Fruit fly (Drosophila melanogaster): ENCODE measurements around the gene CG33189.
A peak's percentile ranks its signal among the peaks of the same experiment; 100 is the strongest.

CG33189 gene

DNA sequence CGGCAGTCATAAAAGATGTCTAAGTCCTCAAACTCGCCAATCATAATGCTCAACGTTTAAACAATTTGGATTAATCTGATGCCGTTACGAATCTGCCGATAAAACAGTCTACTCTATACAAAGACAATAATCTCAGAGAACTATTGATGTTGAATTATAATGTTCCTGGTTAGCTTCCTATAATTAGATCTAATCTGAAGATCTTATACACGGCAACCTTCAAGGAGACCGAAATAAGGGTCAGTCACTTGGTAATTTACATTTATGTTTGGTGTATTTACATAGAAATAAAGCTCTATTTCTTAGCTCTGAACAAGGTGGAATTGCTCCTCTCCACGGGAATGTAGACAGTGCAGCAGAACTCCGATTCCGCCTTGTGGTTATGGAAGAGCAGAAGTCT is at the start of gene CG33189:
Gene CG33189 (minus strand): TSS at position 101 of the 400 bp plus-strand sequence.
- no peak for TF ChIP-seq CTCF (optimal IDR thresholded peaks at IDR 0.05)
- no peak for TF ChIP-seq CG8478 (optimal IDR thresholded peaks at IDR 0.05)

dm6 chr3R:8823761-8824499 is 43.3 kb upstream of the CG33189 start, which contains the start of the genes IscU and CG8379:
Gene IscU (minus strand): TSS chr3R:8824177.
Gene CG8379 (plus strand): TSS chr3R:8824411.
- no peak for TF ChIP-seq CTCF (optimal IDR thresholded peaks at IDR 0.05)
- TF ChIP-seq CG8478 (optimal IDR thresholded peaks at IDR 0.05), result no peak

- TF ChIP-seq CG8478 (optimal IDR thresholded peaks at IDR 0.05) (no peak), CTCF (optimal IDR thresholded peaks at IDR 0.05) (no peak)
These were observed 42.3 kb upstream of the CG33189 start for dm6 chr3R:8822919-8823318.

- TF ChIP-seq CTCF (optimal IDR thresholded peaks at IDR 0.05), result no peak
- no peak for TF ChIP-seq CG8478 (optimal IDR thresholded peaks at IDR 0.05)
These were observed 41.0 kb upstream of the CG33189 start, which contains the start of gene CG8369 for dm6 chr3R:8821623-8822022. Gene CG8369 (plus strand): TSS chr3R:8822008.

DNA sequence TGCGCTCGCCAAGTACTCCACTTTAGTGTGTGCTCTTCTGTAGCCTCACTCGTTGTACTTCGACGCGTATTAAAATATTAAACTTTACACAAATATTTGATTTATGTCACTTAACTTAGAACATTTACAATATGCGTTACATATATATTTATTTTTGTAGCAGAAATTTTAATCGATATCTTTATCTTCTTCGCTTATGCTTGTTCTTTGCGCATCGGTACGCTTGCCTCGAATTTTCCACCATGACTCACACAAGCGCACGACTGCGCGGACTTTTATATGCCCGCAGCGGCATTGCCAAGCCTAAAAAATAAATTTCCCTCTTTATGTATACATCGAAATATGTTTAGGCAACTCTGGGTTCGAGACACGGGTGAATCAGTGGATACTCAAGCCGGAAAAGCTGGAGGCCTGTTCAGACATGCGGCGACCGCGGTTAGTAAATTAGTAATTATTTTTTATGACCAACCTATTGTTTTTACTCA is 39.9 kb upstream of the CG33189 start, which contains the start of gene aqz:
Gene aqz (minus strand): TSS at position 255 of the 485 bp plus-strand sequence.
- TF ChIP-seq CG8478 (optimal IDR thresholded peaks at IDR 0.05) (no peak), CTCF (optimal IDR thresholded peaks at IDR 0.05) (peak; percentile 51 to 64)

DNA sequence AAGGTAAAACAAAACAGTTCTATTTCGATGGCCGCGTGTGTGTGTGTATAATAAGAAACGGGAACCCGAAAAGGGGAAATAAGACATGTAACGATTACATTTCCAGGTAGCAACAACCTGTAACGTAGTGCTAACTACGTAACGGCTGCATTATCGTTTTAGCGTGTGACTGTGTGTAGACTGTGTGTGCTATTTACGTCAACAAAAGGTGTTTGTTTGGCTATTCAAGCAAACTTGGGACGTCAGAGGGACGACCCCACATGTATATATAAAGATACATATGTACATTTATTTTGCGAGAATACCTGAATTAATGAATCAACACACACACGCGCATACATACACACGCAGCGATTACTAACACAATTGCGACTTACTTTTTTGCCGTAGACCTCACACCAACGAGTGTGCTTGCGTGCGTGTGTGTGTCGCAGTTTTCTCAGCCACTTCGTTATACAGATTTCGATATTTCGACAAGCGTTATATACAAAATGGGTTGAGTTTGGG is 39.0 kb upstream of the CG33189 start:
- TF ChIP-seq CG8478 (optimal IDR thresholded peaks at IDR 0.05) (no peak), CTCF (optimal IDR thresholded peaks at IDR 0.05) (no peak)

- TF ChIP-seq CG8478 (optimal IDR thresholded peaks at IDR 0.05) (no peak), CTCF (optimal IDR thresholded peaks at IDR 0.05) (no peak)
These were observed 37.6 kb upstream of the CG33189 start for dm6 chr3R:8818239-8818638.

DNA sequence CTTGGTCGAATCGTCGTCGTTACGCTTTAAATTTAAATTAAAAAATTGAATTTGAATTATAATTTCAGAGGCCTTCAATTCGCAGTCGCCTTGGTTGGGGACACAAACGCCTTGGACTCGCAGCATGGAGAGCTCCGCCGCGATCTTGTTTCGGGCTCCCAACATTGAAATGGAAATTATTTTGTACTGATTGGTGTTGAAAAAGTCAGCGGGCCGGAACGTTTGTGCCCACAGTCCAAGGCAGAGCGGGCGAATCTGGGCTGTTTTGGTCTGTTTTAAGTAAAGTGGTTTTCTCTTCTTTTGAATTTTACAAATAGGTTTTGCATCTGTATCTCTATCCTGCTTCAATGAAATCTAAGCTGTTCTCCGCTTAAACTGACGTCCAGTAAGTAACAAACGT is 34.5 kb upstream of the CG33189 start:
- no peak for TF ChIP-seq CG8478 (optimal IDR thresholded peaks at IDR 0.05)
- no peak for TF ChIP-seq CTCF (optimal IDR thresholded peaks at IDR 0.05)

- TF ChIP-seq CG8478 (optimal IDR thresholded peaks at IDR 0.05), result no peak
- no peak for TF ChIP-seq CTCF (optimal IDR thresholded peaks at IDR 0.05)
These were observed 33.5 kb upstream of the CG33189 start for dm6 chr3R:8814029-8814647.

- no peak for TF ChIP-seq CG8478 (optimal IDR thresholded peaks at IDR 0.05)
- no peak for TF ChIP-seq CTCF (optimal IDR thresholded peaks at IDR 0.05)
These were observed 32.6 kb upstream of the CG33189 start, which contains the start of gene CG9837 for dm6 chr3R:8813164-8813629. Gene CG9837 (minus strand): TSS chr3R:8813579.

dm6 chr3R:8812342-8812966 is 31.9 kb upstream of the CG33189 start:
- TF ChIP-seq CTCF (optimal IDR thresholded peaks at IDR 0.05) (no peak), CG8478 (optimal IDR thresholded peaks at IDR 0.05) (no peak)

- no peak for TF ChIP-seq CG8478 (optimal IDR thresholded peaks at IDR 0.05)
- no peak for TF ChIP-seq CTCF (optimal IDR thresholded peaks at IDR 0.05)
These were observed 30.8 kb upstream of the CG33189 start for dm6 chr3R:8811323-8811936.

- no peak for TF ChIP-seq CTCF (optimal IDR thresholded peaks at IDR 0.05)
- no peak for TF ChIP-seq CG8478 (optimal IDR thresholded peaks at IDR 0.05)
These were observed 30.0 kb upstream of the CG33189 start for dm6 chr3R:8810397-8811184.

DNA sequence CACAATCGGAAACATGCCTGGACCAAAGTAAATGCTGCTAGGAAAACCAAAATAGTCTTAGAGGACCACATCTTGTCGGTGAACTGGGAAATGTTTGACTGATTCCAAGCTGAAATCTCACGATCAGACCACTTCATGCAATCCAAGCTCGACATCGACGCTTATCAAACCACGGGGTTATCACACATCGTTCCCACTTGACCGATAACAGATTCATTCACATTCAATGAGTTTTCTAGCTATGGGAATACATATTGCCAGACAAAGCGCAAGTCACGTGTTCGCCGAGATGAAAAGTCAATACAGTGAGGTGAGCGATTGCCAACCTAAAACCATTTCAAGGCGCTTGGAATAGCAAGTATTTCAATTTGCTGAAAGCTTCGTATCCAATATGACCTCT is 29.1 kb upstream of the CG33189 start:
- TF ChIP-seq CG8478 (optimal IDR thresholded peaks at IDR 0.05) (no peak), CTCF (optimal IDR thresholded peaks at IDR 0.05) (no peak)
